Worm (Caenorhabditis elegans) whole organism, L4 larva: Measurements from ENCODE around the gene bath-9.

ENCODE experiments used
- R02D3.7 ChIP-seq: fragments of 150-350 bp; sonication (generic microtip); optimal IDR thresholded peaks from 3 replicates; lab custom pipeline; 2014; ENCODE audit warnings: missing biosample characterization, missing genetic modification characterization
- Y48G9A.11 ChIP-seq: fragments of 200-800 bp; sonication (Bioruptor generic); IDR thresholded peaks from 2 replicates; pipeline ENCODE4 v1.3.6; 2022; ENCODE audit warnings: missing genetic modification reagents, missing genetic modification characterization, missing compliant biosample characterization
- ZK337.2 ChIP-seq: fragments of 200-800 bp; sonication (Bioruptor generic); IDR thresholded peaks from 2 replicates; pipeline ENCODE4 v1.3.6; 2022; ENCODE audit warnings: missing genetic modification reagents, missing genetic modification characterization, missing compliant biosample characterization
- aha-1 ChIP-seq: fragments of 150-350 bp; peaks from one replicate; lab custom pipeline; 2014; ENCODE audit warnings: missing biosample characterization, missing genetic modification characterization
- ceh-28 ChIP-seq: fragments of 150-350 bp; optimal IDR thresholded peaks from 2 replicates; lab custom pipeline; 2014; ENCODE audit warnings: missing biosample characterization, missing genetic modification reagents, missing genetic modification characterization
- ceh-32 ChIP-seq: sonication (generic microtip); optimal IDR thresholded peaks from 2 replicates; lab custom pipeline; 2016; ENCODE audit warnings: mild to moderate bottlenecking, missing genetic modification characterization, missing compliant biosample characterization; ENCODE audit not compliant: poor library complexity
- ces-1 ChIP-seq: fragments of 150-350 bp; sonication (generic microtip); optimal IDR thresholded peaks from 4 replicates; lab custom pipeline; 2014; ENCODE audit warnings: missing biosample characterization, missing genetic modification reagents, missing genetic modification characterization
- cey-2 ChIP-seq: sonication (generic microtip); optimal IDR thresholded peaks from 3 replicates; lab custom pipeline; 2017; ENCODE audit warnings: missing genetic modification characterization, mild to moderate bottlenecking, missing compliant biosample characterization, antibody characterized with exemption, borderline replicate concordance; ENCODE audit not compliant: insufficient read depth
- ctbp-1 ChIP-seq: fragments of 200-800 bp; sonication (Bioruptor generic); IDR thresholded peaks from 2 replicates; pipeline ENCODE4 v1.3.6; 2022; ENCODE audit warnings: missing genetic modification reagents, missing genetic modification characterization, missing compliant biosample characterization
- daf-8 ChIP-seq: fragments of 200-800 bp; sonication (Bioruptor generic); IDR thresholded peaks from 2 replicates; pipeline ENCODE4 v1.3.6; 2022; ENCODE audit warnings: missing genetic modification characterization, missing compliant biosample characterization
- dmd-6 ChIP-seq: fragments of 200-800 bp; sonication (Bioruptor generic); IDR thresholded peaks from 2 replicates; pipeline ENCODE4 v1.3.6; 2022; ENCODE audit warnings: missing genetic modification reagents, missing genetic modification characterization, missing compliant biosample characterization
- dmd-9 ChIP-seq: fragments of 200-800 bp; sonication (Bioruptor generic); IDR thresholded peaks from 2 replicates; pipeline ENCODE4 v1.3.6; 2022; ENCODE audit warnings: missing genetic modification reagents, missing genetic modification characterization, missing compliant biosample characterization
- dpl-1 ChIP-seq: fragments of 150-350 bp; optimal IDR thresholded peaks from 2 replicates; lab custom pipeline; 2014; ENCODE audit warnings: missing biosample characterization, missing genetic modification reagents, missing genetic modification characterization
- gei-8 ChIP-seq: fragments of 200-800 bp; sonication (Bioruptor generic); optimal IDR thresholded peaks from 2 replicates; lab custom pipeline; 2018; ENCODE audit warnings: mild to moderate bottlenecking, missing genetic modification characterization, missing compliant biosample characterization
- hlh-30 ChIP-seq: sonication (generic microtip); optimal IDR thresholded peaks from 2 replicates; lab custom pipeline; 2017; ENCODE audit warnings: antibody characterized with exemption, mild to moderate bottlenecking, missing genetic modification characterization, missing compliant biosample characterization; ENCODE audit not compliant: insufficient read depth
- lim-7 ChIP-seq: fragments of 200-800 bp; sonication (Bioruptor generic); IDR thresholded peaks from 2 replicates; pipeline ENCODE4 v1.3.6; 2022; ENCODE audit warnings: missing genetic modification characterization, missing compliant biosample characterization
- lin-1 ChIP-seq: fragments of 200-800 bp; sonication (Bioruptor generic); IDR thresholded peaks from 2 replicates; pipeline ENCODE4 v1.3.6; 2022; ENCODE audit warnings: missing genetic modification reagents, missing genetic modification characterization, missing compliant biosample characterization
- lin-38 ChIP-seq: fragments of 200-800 bp; sonication (Bioruptor generic); IDR thresholded peaks from 2 replicates; pipeline ENCODE4 v1.3.6; 2022; ENCODE audit warnings: missing genetic modification reagents, missing genetic modification characterization, missing compliant biosample characterization
- madf-5 ChIP-seq, 2 experiments: fragments of 200-800 bp; sonication (Bioruptor generic); IDR thresholded peaks; 2 replicates each; pipeline ENCODE4 v1.3.6; 2022; ENCODE audit warnings: missing compliant biosample characterization in 2 of 2, missing genetic modification characterization in 2 of 2
- madf-9 ChIP-seq: fragments of 200-800 bp; sonication (Bioruptor generic); conservative IDR thresholded peaks from 2 replicates; pipeline ENCODE4 v1.3.6; 2022; ENCODE audit warnings: missing genetic modification reagents, missing genetic modification characterization, missing compliant biosample characterization
- mep-1 ChIP-seq: fragments of 150-350 bp; sonication (generic microtip); optimal IDR thresholded peaks from 3 replicates; lab custom pipeline; 2014; ENCODE audit warnings: missing biosample characterization, missing genetic modification characterization
- mxl-2 ChIP-seq: fragments of 200-800 bp; sonication (Bioruptor generic); conservative IDR thresholded peaks from 2 replicates; pipeline ENCODE4 v1.3.6; 2022; ENCODE audit warnings: missing genetic modification reagents, missing genetic modification characterization, missing compliant biosample characterization
- nhr-11 ChIP-seq: fragments of 150-350 bp; optimal IDR thresholded peaks from 2 replicates; lab custom pipeline; 2014; ENCODE audit warnings: missing biosample characterization, missing genetic modification characterization
- nhr-111 ChIP-seq: fragments of 200-800 bp; sonication (Bioruptor generic); optimal IDR thresholded peaks from 2 replicates; lab custom pipeline; 2018; ENCODE audit warnings: mild to moderate bottlenecking, missing genetic modification characterization, missing compliant biosample characterization
- nhr-25 ChIP-seq: sonication (generic microtip); optimal IDR thresholded peaks from 2 replicates; lab custom pipeline; 2017; ENCODE audit warnings: missing genetic modification characterization, mild to moderate bottlenecking, missing compliant biosample characterization, antibody characterized with exemption, moderate library complexity, borderline replicate concordance; ENCODE audit not compliant: insufficient read depth
- pha-4 ChIP-seq, 2 experiments: fragments of 150-350 bp in 1 of 2; fragments of 200-800 bp in 1 of 2; sonication (Bioruptor generic) in 1 of 2; IDR thresholded peaks in 1 of 2; optimal IDR thresholded peaks in 1 of 2; 2 replicates each; pipeline versions ENCODE4 v1.3.6 to Lab custom; 2014 to 2022; ENCODE audit warnings: missing genetic modification characterization in 2 of 2, missing genetic modification reagents in 2 of 2, missing biosample characterization in 1 of 2, missing compliant biosample characterization in 1 of 2
- saeg-2 ChIP-seq: fragments of 200-800 bp; sonication (Bioruptor generic); IDR thresholded peaks from 2 replicates; pipeline ENCODE4 v1.3.6; 2022; ENCODE audit warnings: missing genetic modification reagents, missing genetic modification characterization, missing compliant biosample characterization
- skn-1 ChIP-seq: fragments of 150-350 bp; optimal IDR thresholded peaks from 2 replicates; lab custom pipeline; 2014; ENCODE audit warnings: missing biosample characterization, missing genetic modification characterization
- tra-1 ChIP-seq: fragments of 200-800 bp; sonication (Bioruptor generic); IDR thresholded peaks from 2 replicates; pipeline ENCODE4 v1.3.6; 2022; ENCODE audit warnings: missing genetic modification reagents, missing genetic modification characterization, missing compliant biosample characterization
- unc-62 ChIP-seq, 3 experiments: fragments of 150-350 bp in 1 of 3; sonication (generic microtip); optimal IDR thresholded peaks in 2 of 3; peaks in 1 of 3; 1 replicate in 1 of 3; 2 replicates in 2 of 3; lab custom pipeline; 2014 to 2017; ENCODE audit warnings: missing biosample characterization in 3 of 3, missing genetic modification characterization in 3 of 3, missing genetic modification reagents in 3 of 3, missing genotype in 1 of 3
- zfp-2 ChIP-seq: sonication (generic microtip); optimal IDR thresholded peaks from 2 replicates; lab custom pipeline; 2016; ENCODE audit warnings: mild to moderate bottlenecking, missing genetic modification characterization, missing compliant biosample characterization
- zfp-3 ChIP-seq: fragments of 200-800 bp; sonication (Bioruptor generic); conservative IDR thresholded peaks from 2 replicates; pipeline ENCODE4 v1.3.6; 2022; ENCODE audit warnings: missing genetic modification reagents, missing genetic modification characterization, missing compliant biosample characterization
- zip-2 ChIP-seq: fragments of 150-350 bp; optimal IDR thresholded peaks from 2 replicates; lab custom pipeline; 2014; ENCODE audit warnings: missing biosample characterization, missing genetic modification characterization

bath-9 gene

ce11 chrII:3343714-3344113 lies 33.2 kb upstream of the bath-9 start, which contains the start of gene F14D2.15:
F14D2.15 (minus strand) TSS chrII:3343814.
- no peak for TF ChIP-seq ces-1 (GFP tag; lab: Kevin White, UChicago)
- no peak for TF ChIP-seq unc-62 (GFP tag; optimal IDR thresholded peaks at IDR 0.05 in 1 of 2; lab: Kevin White, UChicago)
- no peak for TF ChIP-seq unc-62 (tag; optimal IDR thresholded peaks at IDR 0.05; lab: Kevin White, UChicago)
- TF ChIP-seq mxl-2 (GFP tag; lab: Robert Waterston, UW): no peak
- no peak for TF ChIP-seq daf-8 (GFP tag; lab: Robert Waterston, UW)
- TF ChIP-seq tra-1: no peak
- no peak for TF ChIP-seq ctbp-1 (GFP tag; lab: Robert Waterston, UW)
- peak; percentile 49 for TF ChIP-seq ceh-28 (tag; lab: Kevin White, UChicago)
- TF ChIP-seq dmd-6 (GFP tag; lab: Robert Waterston, UW): no peak

DNA sequence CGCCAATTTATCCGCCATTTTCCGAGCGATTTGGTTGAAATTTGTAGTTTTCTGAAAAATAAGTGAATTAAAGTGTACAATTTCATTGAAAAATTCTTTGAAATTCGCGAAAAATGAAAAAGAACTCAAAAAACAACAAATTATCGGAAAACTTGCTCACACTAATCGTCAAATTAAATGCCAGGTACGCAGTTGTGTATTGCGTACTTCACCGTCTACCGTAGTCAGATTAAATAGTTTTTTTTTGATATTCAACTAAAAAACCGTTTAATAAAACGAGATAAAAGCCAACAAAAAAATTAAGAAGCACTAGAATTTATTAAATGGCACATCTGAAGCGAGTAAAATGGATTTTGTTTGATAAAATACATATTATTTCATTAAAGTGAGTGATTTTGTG lies 32.0 kb upstream of the bath-9 start, which contains the start of gene bath-28:
Gene bath-28, minus strand, starts transcription at position 51 of the 400 bp plus-strand sequence.
- TF ChIP-seq madf-5 (GFP tag; IDR thresholded peaks at IDR 0.05; lab: Robert Waterston, UW) (no peak), hlh-30 (tag; lab: Kevin White, UChicago) (no peak), zip-2 (no peak), lin-1 (no peak), R02D3.7 (tag; lab: Kevin White, UChicago) (no peak), gei-8 (GFP tag; lab: Kevin White, UChicago) (no peak), nhr-11 (tag; lab: Kevin White, UChicago) (no peak), ceh-32 (no peak), skn-1 (no peak), madf-9 (no peak), zfp-3 (GFP tag; lab: Robert Waterston, UW) (no peak), lim-7 (no peak), dpl-1 (GFP tag; lab: Kevin White, UChicago) (no peak), Y48G9A.11 (no peak), nhr-111 (GFP tag; lab: Kevin White, UChicago) (no peak), dmd-9 (GFP tag; lab: Robert Waterston, UW) (no peak), cey-2 (no peak), saeg-2 (GFP tag; lab: Robert Waterston, UW) (no peak), pha-4 (GFP tag; IDR thresholded peaks at IDR 0.05; lab: Robert Waterston, UW) (no peak), pha-4 (tag; optimal IDR thresholded peaks at IDR 0.05; lab: Kevin White, UChicago) (no peak), aha-1 (no peak)

DNA sequence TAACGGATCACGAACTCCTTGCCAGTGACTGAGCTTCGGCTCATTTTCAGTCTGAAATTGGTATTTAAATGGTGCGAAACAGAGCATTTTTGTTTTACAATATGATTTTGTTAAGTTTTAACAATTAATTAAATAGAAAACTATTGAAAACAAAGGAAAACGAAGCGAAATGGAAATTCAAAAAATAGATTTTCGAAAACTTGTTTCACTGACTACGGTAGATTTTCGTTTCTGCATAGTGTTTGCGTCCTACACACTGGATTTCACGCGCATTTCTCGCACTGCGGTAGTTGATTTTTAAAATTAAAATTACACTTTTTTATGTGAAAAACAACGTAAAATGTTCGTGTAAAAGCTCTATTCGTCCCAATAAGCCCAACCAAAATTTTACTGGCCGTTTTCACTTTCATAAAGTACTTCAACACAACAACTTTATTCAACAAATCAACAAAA lies 30.5 kb upstream of the bath-9 start, which contains the start of gene bath-30:
Gene bath-30, minus strand, starts transcription at position 51 of the 453 bp plus-strand sequence.
- TF ChIP-seq Y48G9A.11: no peak
- 0 out of 2 replicates have a peak, but pooled peaks have one; percentile 12 for TF ChIP-seq lin-38 (GFP tag; lab: Robert Waterston, UW)

DNA sequence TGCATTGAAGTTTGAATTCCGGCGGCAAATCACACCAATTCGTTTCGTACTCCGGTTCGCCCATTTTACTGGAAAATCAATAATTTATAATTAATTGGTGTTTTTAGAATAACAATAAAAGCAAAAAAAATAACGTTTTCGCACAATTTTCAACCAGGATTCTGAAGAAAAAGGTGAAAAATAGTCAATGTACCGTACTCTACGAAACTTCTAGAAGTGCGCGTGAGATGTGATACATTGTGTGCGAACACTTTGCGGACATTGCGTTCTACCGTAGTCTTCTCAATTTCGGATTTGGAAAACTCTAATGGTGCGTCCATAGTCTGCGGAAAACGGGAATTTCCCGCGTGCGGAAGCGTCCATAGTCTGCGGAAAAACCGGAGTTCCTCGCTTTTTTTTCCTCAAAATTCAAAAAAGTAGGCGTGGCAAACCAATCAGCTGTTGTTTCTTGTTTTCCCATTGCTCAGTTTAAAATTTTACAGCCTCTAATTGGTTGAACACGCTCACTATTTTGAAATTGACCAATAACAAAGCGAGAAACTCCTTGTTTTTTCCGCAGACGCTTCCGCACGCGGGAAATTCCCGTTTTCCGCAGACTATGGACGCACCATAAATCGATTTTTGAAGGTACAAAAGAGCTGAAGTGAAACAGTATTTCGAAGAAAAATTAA lies 28.8 kb upstream of the bath-9 start, which contains the start of the genes F14D2.14 and bath-29:
Gene F14D2.14, minus strand, starts transcription at position 51 of the 671 bp plus-strand sequence.
Gene bath-29, plus strand, starts transcription at position 621 of the 671 bp plus-strand sequence.
- TF ChIP-seq unc-62 (GFP tag; optimal IDR thresholded peaks at IDR 0.05 in 1 of 2; lab: Kevin White, UChicago): no peak
- no peak for TF ChIP-seq unc-62 (tag; optimal IDR thresholded peaks at IDR 0.05; lab: Kevin White, UChicago)
- TF ChIP-seq aha-1: peak; percentile 33
- TF ChIP-seq, all 104 proteins: peak for 1

- TF ChIP-seq gei-8 (GFP tag; lab: Kevin White, UChicago) (no peak), cey-2 (no peak), zip-2 (no peak), nhr-25 (tag; lab: Kevin White, UChicago) (no peak), ZK337.2 (no peak), mep-1 (no peak), zfp-2 (tag; lab: Kevin White, UChicago) (no peak), Y48G9A.11 (no peak), daf-8 (GFP tag; lab: Robert Waterston, UW) (no peak)
Observed at ce11 chrII:3349820-3350291, 27.0 kb upstream of the bath-9 start, which contains the start of gene F14D2.8. F14D2.8 (minus strand) TSS chrII:3349870.
